Worm (Caenorhabditis elegans) whole organism, dauer: ENCODE data around the gene decr-1.3.

Source experiments
- unc-62 ChIP-seq: sonication (generic microtip); optimal IDR thresholded peaks from 2 replicates; lab custom pipeline; 2017; ENCODE audit warnings: missing biosample characterization, missing genetic modification reagents, missing genetic modification characterization

Gene decr-1.3

ce11 chrII:8124867-8125266 lies 48.5 kb downstream of the decr-1.3 start, which contains the start of gene ire-1:
TSS of gene ire-1 (minus strand) at chrII:8124910.
- TF ChIP-seq unc-62 (GFP tag; lab: Kevin White, UChicago) = no peak
